Fruit fly (Drosophila melanogaster) whole organism, adult: ENCODE measurements around the gene CG14989.

Experiments
- Hr96 ChIP-seq: fragments of 200-800 bp; sonication (Bioruptor generic); optimal IDR thresholded peaks from 2 replicates; lab custom pipeline; 2016; ENCODE audit warnings: missing biosample characterization, missing genetic modification characterization
- cic ChIP-seq: fragments of 200-800 bp; sonication (Bioruptor generic); optimal IDR thresholded peaks from 2 replicates; lab custom pipeline; 2017; ENCODE audit warnings: missing biosample characterization, mild to moderate bottlenecking, missing genetic modification characterization, moderate library complexity
- cnc ChIP-seq, 2 experiments: fragments of >200 bp; optimal IDR thresholded peaks; 2 replicates each; lab custom pipeline; 2017
- kay ChIP-seq: fragments of 200-800 bp; sonication (Bioruptor generic); peaks from one replicate; lab custom pipeline; 2016; ENCODE audit warnings: missing biosample characterization, missing genetic modification characterization, borderline replicate concordance

- TF ChIP-seq kay (GFP tag; lab: Kevin White, UChicago) = no peak
- TF ChIP-seq Hr96 (GFP tag; lab: Kevin White, UChicago) = no peak
- no peak for TF ChIP-seq cic (GFP tag; lab: Kevin White, UChicago)
- no peak for TF ChIP-seq cnc (optimal IDR thresholded peaks at IDR 0.05; lab: Kevin White, UChicago)
Observed at dm6 chr3L:4110212-4110611, 22.8 kb downstream of the CG14989 start.
